Fruit fly (Drosophila melanogaster): ENCODE data around the gene CG7326.

Gene CG7326

dm6 chrX:18863748-18864482, at the start of gene CG7326, which contains the start of gene Dora (continued):
- TF ChIP-seq CG9817 (tag; optimal IDR thresholded peaks at IDR 0.05), result no peak
- no peak for TF ChIP-seq ind (GFP tag; optimal IDR thresholded peaks at IDR 0.05)
- TF ChIP-seq Dip2 (GFP tag; IDR thresholded peaks at IDR 0.05), result no peak
- no peak for TF ChIP-seq CG7556 (GFP tag; optimal IDR thresholded peaks at IDR 0.05)
- TF ChIP-seq CG3163 (GFP tag; optimal IDR thresholded peaks at IDR 0.05), result peak; percentile 20
- TF ChIP-seq CoRest (tag; optimal IDR thresholded peaks at IDR 0.05), result no peak
- TF ChIP-seq chif (GFP tag; optimal IDR thresholded peaks at IDR 0.05), result no peak
- no peak for TF ChIP-seq ranshi (GFP tag; IDR thresholded peaks at IDR 0.05)
- no peak for TF ChIP-seq CG31224 (GFP tag; IDR thresholded peaks at IDR 0.05)
- no peak for TF ChIP-seq seq (GFP tag; IDR thresholded peaks at IDR 0.05)
- no peak for TF ChIP-seq lov (optimal IDR thresholded peaks at IDR 0.05)
- TF ChIP-seq lov (GFP tag; IDR thresholded peaks at IDR 0.05), result no peak
- TF ChIP-seq row (GFP tag; IDR thresholded peaks at IDR 0.05), result peak; percentile 54
- peak; percentile 67; the same call in 1 of the 3 replicates for TF ChIP-seq CG34422 (GFP tag; IDR thresholded peaks at IDR 0.05)
- TF ChIP-seq dimm (GFP tag; IDR thresholded peaks at IDR 0.05), result no peak
- no peak for TF ChIP-seq bcd (GFP tag; optimal IDR thresholded peaks at IDR 0.05)
- no peak for TF ChIP-seq Hand (GFP tag; optimal IDR thresholded peaks at IDR 0.05)
- TF ChIP-seq CG18011 (GFP tag; optimal IDR thresholded peaks at IDR 0.05), result peak; percentile 12
- TF ChIP-seq Xrp1 (GFP tag; IDR thresholded peaks at IDR 0.05), result no peak
- no peak for TF ChIP-seq gsb (GFP tag; IDR thresholded peaks at IDR 0.05)
- no peak for TF ChIP-seq D19B (GFP tag; optimal IDR thresholded peaks at IDR 0.05)
- TF ChIP-seq CG4360 (GFP tag; IDR thresholded peaks at IDR 0.05), result peak; percentile 89
- TF ChIP-seq CG4424 (GFP tag; optimal IDR thresholded peaks at IDR 0.05), result no peak
- no peak for TF ChIP-seq Trl (optimal IDR thresholded peaks at IDR 0.05)
- TF ChIP-seq Trl (GFP tag; optimal IDR thresholded peaks at IDR 0.05), result no peak
- peak; percentile 42 for TF ChIP-seq CG3995 (GFP tag; optimal IDR thresholded peaks at IDR 0.05)
- no peak for TF ChIP-seq rib (GFP tag; IDR thresholded peaks at IDR 0.05)
- no peak for TF ChIP-seq run (tag; optimal IDR thresholded peaks at IDR 0.05)
- no peak for TF ChIP-seq Awh (GFP tag; IDR thresholded peaks at IDR 0.05)
- no peak for TF ChIP-seq CG17385 (GFP tag; optimal IDR thresholded peaks at IDR 0.05)
- no peak for TF ChIP-seq prd (optimal IDR thresholded peaks at IDR 0.05)
- TF ChIP-seq prd (GFP tag; IDR thresholded peaks at IDR 0.05), result no peak
- no peak for TF ChIP-seq CG5953 (GFP tag; IDR thresholded peaks at IDR 0.05)
- TF ChIP-seq slbo (GFP tag; IDR thresholded peaks at IDR 0.05), result no peak
- TF ChIP-seq CG8765 (GFP tag; IDR thresholded peaks at IDR 0.05), result no peak
- no peak for TF ChIP-seq bowl (GFP tag; IDR thresholded peaks at IDR 0.05)
- no peak for TF ChIP-seq sisA (GFP tag; IDR thresholded peaks at IDR 0.05)
- TF ChIP-seq ap (GFP tag; IDR thresholded peaks at IDR 0.05), result no peak
- TF ChIP-seq Vsx1 (GFP tag; optimal IDR thresholded peaks at IDR 0.05), result no peak
- no peak for TF ChIP-seq shn (GFP tag; optimal IDR thresholded peaks at IDR 0.05)
- TF ChIP-seq tll (GFP tag; optimal IDR thresholded peaks at IDR 0.05), result no peak
- no peak for TF ChIP-seq nom (GFP tag; optimal IDR thresholded peaks at IDR 0.05)
- no peak for TF ChIP-seq CG11695 (GFP tag; IDR thresholded peaks at IDR 0.05)
- TF ChIP-seq HLHmδ (GFP tag; optimal IDR thresholded peaks at IDR 0.05), result no peak
- peak; percentile 82 for TF ChIP-seq CG15514 (GFP tag; optimal IDR thresholded peaks at IDR 0.05)
- TF ChIP-seq Fer2 (tag; optimal IDR thresholded peaks at IDR 0.05), result no peak
- TF ChIP-seq mld (GFP tag; IDR thresholded peaks at IDR 0.05; ENCODE audit: partially characterized antibody), result peak; percentile 89
- no peak for TF ChIP-seq gsb-n (tag; optimal IDR thresholded peaks at IDR 0.05)
- peak; percentile 91 for TF ChIP-seq CG7963 (GFP tag; IDR thresholded peaks at IDR 0.05; ENCODE audit: partially characterized antibody)
- TF ChIP-seq ssp (GFP tag; IDR thresholded peaks at IDR 0.05), result peak; percentile 50
- no peak for TF ChIP-seq pan (optimal IDR thresholded peaks at IDR 0.05)
- no peak for TF ChIP-seq pan (GFP tag; optimal IDR thresholded peaks at IDR 0.05 in 1 of 2, IDR thresholded peaks at IDR 0.05 in 1 of 2)
